Worm (Caenorhabditis elegans) whole organism, midembryonic: ENCODE measurements around the gene T27E7.3.

Experiments used
- T22C8.4 ChIP-seq: fragments of 200-800 bp; sonication (Bioruptor generic); IDR thresholded peaks from 2 replicates; pipeline ENCODE4 v1.3.6; 2022; ENCODE audit warnings: missing genetic modification characterization, missing compliant biosample characterization
- cog-1 ChIP-seq: sonication (generic microtip); optimal IDR thresholded peaks from 2 replicates; lab custom pipeline; 2016; ENCODE audit warnings: missing genetic modification characterization, missing compliant biosample characterization
- flt-1 ChIP-seq: fragments of 200-800 bp; sonication (Bioruptor generic); IDR thresholded peaks from 2 replicates; pipeline ENCODE4 v1.3.6; 2022; ENCODE audit warnings: missing genetic modification characterization, missing compliant biosample characterization
- klf-2 ChIP-seq: fragments of 200-800 bp; sonication (Bioruptor generic); conservative IDR thresholded peaks from 2 replicates; pipeline ENCODE4 v1.3.6; 2022; ENCODE audit warnings: missing genetic modification reagents, missing genetic modification characterization, missing compliant biosample characterization
- med-1 ChIP-seq: sonication (generic microtip); optimal IDR thresholded peaks from 2 replicates; lab custom pipeline; 2017; ENCODE audit warnings: missing genetic modification characterization, mild to moderate bottlenecking, missing compliant biosample characterization, antibody characterized with exemption, missing genetic modification reagents; ENCODE audit not compliant: insufficient read depth
- ref-1 ChIP-seq: fragments of 200-800 bp; sonication (Bioruptor generic); conservative IDR thresholded peaks from 2 replicates; pipeline ENCODE4 v1.3.6; 2022; ENCODE audit warnings: missing genetic modification reagents, missing genetic modification characterization, missing compliant biosample characterization
- ztf-23 ChIP-seq: fragments of 200-800 bp; sonication (Bioruptor generic); IDR thresholded peaks from 2 replicates; pipeline ENCODE4 v1.3.6; 2022; ENCODE audit warnings: missing genetic modification reagents, missing genetic modification characterization, missing compliant biosample characterization

ce11 chrIV:14495474-14495873, 33.3 kb upstream of the T27E7.3 start:
- TF ChIP-seq klf-2 (GFP tag; lab: Robert Waterston, UW) (no peak), med-1 (GFP tag; lab: Kevin White, UChicago) (no peak), T22C8.4 (GFP tag; lab: Robert Waterston, UW) (no peak), cog-1 (tag; lab: Kevin White, UChicago) (no peak), ref-1 (GFP tag; lab: Robert Waterston, UW) (no peak), ztf-23 (GFP tag; lab: Robert Waterston, UW) (no peak), flt-1 (GFP tag; lab: Robert Waterston, UW) (no peak)
